Worm (Caenorhabditis elegans) whole organism, L1 larva: ENCODE data around the gene pros-1.
A peak's percentile ranks its signal among the peaks of the same experiment; 100 is the strongest.

Source experiments
- C16A3.4 ChIP-seq: fragments of 150-350 bp; optimal IDR thresholded peaks from 2 replicates; lab custom pipeline; 2014; ENCODE audit warnings: missing biosample characterization, missing genetic modification characterization
- F16B12.6 ChIP-seq: fragments of 150-350 bp; optimal IDR thresholded peaks from 2 replicates; lab custom pipeline; 2014; ENCODE audit warnings: missing biosample characterization, missing genetic modification characterization
- aly-2 ChIP-seq: fragments of 150-350 bp; optimal IDR thresholded peaks from 2 replicates; lab custom pipeline; 2014; ENCODE audit warnings: missing biosample characterization, missing genetic modification characterization
- ama-1 ChIP-seq: fragments of 150-350 bp; optimal IDR thresholded peaks from 2 replicates; lab custom pipeline; 2014
- blmp-1 ChIP-seq: fragments of 150-350 bp; optimal IDR thresholded peaks from 2 replicates; lab custom pipeline; 2014; ENCODE audit warnings: missing biosample characterization, missing genetic modification characterization
- ceh-8 ChIP-seq: fragments of 200-800 bp; sonication (Bioruptor generic); optimal IDR thresholded peaks from 2 replicates; lab custom pipeline; 2018; ENCODE audit warnings: mild to moderate bottlenecking, missing genetic modification characterization, moderate library complexity, missing compliant biosample characterization
- ceh-82 ChIP-seq, 3 experiments: fragments of 150-350 bp in 1 of 3; sonication (generic microtip) in 2 of 3; optimal IDR thresholded peaks; 2 replicates each; lab custom pipeline; 2014 to 2017; ENCODE audit warnings: missing biosample characterization in 3 of 3, missing genetic modification characterization in 3 of 3
- ceh-88 ChIP-seq: fragments of 200-800 bp; sonication (Bioruptor generic); IDR thresholded peaks from 2 replicates; pipeline ENCODE4 v1.3.6; 2022; ENCODE audit warnings: missing genetic modification characterization, missing compliant biosample characterization
- ceh-90 ChIP-seq: sonication (generic microtip); optimal IDR thresholded peaks from 2 replicates; lab custom pipeline; 2016; ENCODE audit warnings: missing genetic modification characterization, missing compliant biosample characterization
- efl-1 ChIP-seq, 4 experiments: fragments of 150-350 bp; optimal IDR thresholded peaks in 3 of 4; peaks in 1 of 4; 1 replicate in 1 of 4; 2 replicates in 3 of 4; lab custom pipeline; 2014; ENCODE audit warnings: missing biosample characterization in 2 of 4, missing genetic modification characterization in 2 of 4, missing genetic modification reagents in 2 of 4
- efl-3 ChIP-seq: fragments of 200-800 bp; sonication (Bioruptor generic); optimal IDR thresholded peaks from 2 replicates; lab custom pipeline; 2018; ENCODE audit warnings: mild to moderate bottlenecking, missing genetic modification characterization, missing compliant biosample characterization
- egl-13 ChIP-seq: sonication (generic microtip); optimal IDR thresholded peaks from 2 replicates; lab custom pipeline; 2016; ENCODE audit warnings: missing genotype, missing genetic modification reagents, missing genetic modification characterization, missing compliant biosample characterization
- egl-27 ChIP-seq, 2 experiments: fragments of 150-350 bp in 1 of 2; sonication (generic microtip); optimal IDR thresholded peaks; 3 replicates each; lab custom pipeline; 2017 to 2018; ENCODE audit warnings: missing biosample characterization in 2 of 2, missing genetic modification characterization in 2 of 2, missing genetic modification reagents in 2 of 2
- elt-2 ChIP-seq: sonication (generic microtip); optimal IDR thresholded peaks from 2 replicates; lab custom pipeline; 2016; ENCODE audit warnings: missing genetic modification characterization, mild to moderate bottlenecking, inconsistent platforms, missing compliant biosample characterization, missing genetic modification reagents
- elt-3 ChIP-seq, 6 experiments: fragments of 150-350 bp in 1 of 6; sonication (generic microtip); optimal IDR thresholded peaks; 2 replicates each; lab custom pipeline; 2017 to 2018; ENCODE audit warnings: missing biosample characterization in 6 of 6, missing genetic modification characterization in 6 of 6, inconsistent platforms in 1 of 6
- ets-5 ChIP-seq: fragments of 200-800 bp; sonication (Bioruptor generic); IDR thresholded peaks from 2 replicates; pipeline ENCODE4 v1.3.6; 2022; ENCODE audit warnings: missing genetic modification characterization, missing compliant biosample characterization
- fkh-10 ChIP-seq: sonication (generic microtip); optimal IDR thresholded peaks from 2 replicates; lab custom pipeline; 2017; ENCODE audit warnings: missing biosample characterization, missing genetic modification reagents, missing genetic modification characterization
- fkh-4 ChIP-seq: sonication (generic microtip); optimal IDR thresholded peaks from 2 replicates; lab custom pipeline; 2016; ENCODE audit warnings: missing compliant biosample characterization, missing genetic modification characterization, borderline replicate concordance
- fkh-8 ChIP-seq: sonication (generic microtip); optimal IDR thresholded peaks from 2 replicates; lab custom pipeline; 2016; ENCODE audit warnings: mild to moderate bottlenecking, missing genetic modification characterization, missing compliant biosample characterization
- fos-1 ChIP-seq: fragments of 150-350 bp; optimal IDR thresholded peaks from 2 replicates; lab custom pipeline; 2014; ENCODE audit warnings: missing biosample characterization, missing genetic modification characterization
- grh-1 ChIP-seq: fragments of 200-800 bp; sonication (Bioruptor generic); IDR thresholded peaks from 2 replicates; pipeline ENCODE4 v1.3.6; 2022; ENCODE audit warnings: missing genetic modification reagents, missing genetic modification characterization, missing compliant biosample characterization
- hlh-4 ChIP-seq: sonication (generic microtip); optimal IDR thresholded peaks from 2 replicates; lab custom pipeline; 2016; ENCODE audit warnings: mild to moderate bottlenecking, missing genetic modification characterization, missing compliant biosample characterization
- jun-1 ChIP-seq: fragments of 150-350 bp; optimal IDR thresholded peaks from 2 replicates; lab custom pipeline; 2014; ENCODE audit warnings: missing biosample characterization, missing genetic modification reagents, missing genetic modification characterization
- lin-13 ChIP-seq: fragments of 150-350 bp; optimal IDR thresholded peaks from 2 replicates; lab custom pipeline; 2014; ENCODE audit warnings: missing biosample characterization, missing genetic modification reagents, missing genetic modification characterization
- lin-15B ChIP-seq: fragments of 150-350 bp; sonication (generic microtip); optimal IDR thresholded peaks from 3 replicates; lab custom pipeline; 2014; ENCODE audit warnings: missing biosample characterization, missing genetic modification characterization
- lin-39 ChIP-seq: fragments of 150-350 bp; optimal IDR thresholded peaks from 2 replicates; lab custom pipeline; 2014; ENCODE audit warnings: missing biosample characterization, missing genetic modification reagents, missing genetic modification characterization
- mab-9 ChIP-seq: fragments of 200-800 bp; sonication (Bioruptor generic); IDR thresholded peaks from 2 replicates; pipeline ENCODE4 v1.3.6; 2022; ENCODE audit warnings: missing genetic modification reagents, missing genetic modification characterization, missing compliant biosample characterization
- mef-2 ChIP-seq: fragments of 150-350 bp; optimal IDR thresholded peaks from 2 replicates; lab custom pipeline; 2014; ENCODE audit warnings: missing biosample characterization, missing genetic modification characterization
- nhr-11 ChIP-seq: fragments of 150-350 bp; optimal IDR thresholded peaks from 2 replicates; lab custom pipeline; 2014; ENCODE audit warnings: missing biosample characterization, missing genetic modification characterization
- nhr-20 ChIP-seq: sonication (generic microtip); optimal IDR thresholded peaks from 2 replicates; lab custom pipeline; 2016; ENCODE audit warnings: mild to moderate bottlenecking, missing genetic modification characterization, missing compliant biosample characterization
- nhr-28 ChIP-seq: fragments of 150-350 bp; optimal IDR thresholded peaks from 2 replicates; lab custom pipeline; 2014; ENCODE audit warnings: missing biosample characterization, missing genetic modification characterization
- nhr-71 ChIP-seq: sonication (generic microtip); optimal IDR thresholded peaks from 2 replicates; lab custom pipeline; 2016; ENCODE audit warnings: mild to moderate bottlenecking, missing genetic modification characterization, moderate library complexity, missing compliant biosample characterization
- nhr-84 ChIP-seq: sonication (generic microtip); optimal IDR thresholded peaks from 2 replicates; lab custom pipeline; 2017; ENCODE audit warnings: missing biosample characterization, missing genetic modification characterization
- nhr-85 ChIP-seq: sonication (generic microtip); peaks from one replicate; lab custom pipeline; 2016; ENCODE audit warnings: missing genetic modification characterization, inconsistent platforms, missing compliant biosample characterization
- nhr-90 ChIP-seq: sonication (generic microtip); optimal IDR thresholded peaks from 2 replicates; lab custom pipeline; 2016; ENCODE audit warnings: mild to moderate bottlenecking, missing genetic modification characterization, missing compliant biosample characterization; ENCODE audit not compliant: poor library complexity
- pag-3 ChIP-seq: sonication (generic microtip); optimal IDR thresholded peaks from 2 replicates; lab custom pipeline; 2017; ENCODE audit warnings: missing genetic modification characterization, mild to moderate bottlenecking, missing compliant biosample characterization, antibody characterized with exemption, borderline replicate concordance; ENCODE audit not compliant: insufficient read depth
- skn-1 ChIP-seq: fragments of 150-350 bp; optimal IDR thresholded peaks from 2 replicates; lab custom pipeline; 2014; ENCODE audit warnings: missing biosample characterization, missing genetic modification characterization
- snu-23 ChIP-seq: sonication (generic microtip); optimal IDR thresholded peaks from 2 replicates; lab custom pipeline; 2016; ENCODE audit warnings: missing genetic modification characterization, missing compliant biosample characterization
- sptf-1 ChIP-seq: fragments of 150-350 bp; optimal IDR thresholded peaks from 2 replicates; lab custom pipeline; 2014; ENCODE audit warnings: missing biosample characterization, missing genetic modification characterization
- sup-37 ChIP-seq: fragments of 200-800 bp; sonication (Bioruptor generic); optimal IDR thresholded peaks from 2 replicates; lab custom pipeline; 2018; ENCODE audit warnings: mild to moderate bottlenecking, missing genetic modification characterization, missing compliant biosample characterization
- tbx-2 ChIP-seq: sonication (generic microtip); optimal IDR thresholded peaks from 2 replicates; lab custom pipeline; 2016; ENCODE audit warnings: missing genetic modification characterization, missing compliant biosample characterization
- unc-30 ChIP-seq: sonication (generic microtip); optimal IDR thresholded peaks from 2 replicates; lab custom pipeline; 2017; ENCODE audit warnings: missing biosample characterization, missing genetic modification characterization
- unc-62 ChIP-seq: fragments of 150-350 bp; optimal IDR thresholded peaks from 2 replicates; lab custom pipeline; 2014; ENCODE audit warnings: missing biosample characterization, missing genetic modification reagents, missing genetic modification characterization
- unc-86 ChIP-seq: sonication (generic microtip); optimal IDR thresholded peaks from 2 replicates; lab custom pipeline; 2016; ENCODE audit warnings: missing genetic modification characterization, missing compliant biosample characterization
- vab-15 ChIP-seq: sonication (generic microtip); optimal IDR thresholded peaks from 2 replicates; lab custom pipeline; 2017; ENCODE audit warnings: missing genotype, mild to moderate bottlenecking, missing genetic modification characterization, missing compliant biosample characterization
- xbp-1 ChIP-seq: sonication (generic microtip); optimal IDR thresholded peaks from 2 replicates; lab custom pipeline; 2016; ENCODE audit warnings: missing genetic modification characterization, missing compliant biosample characterization
- ztf-11 ChIP-seq, 2 experiments: sonication (generic microtip); optimal IDR thresholded peaks; 2 replicates each; lab custom pipeline; 2016 to 2017; ENCODE audit warnings: missing genetic modification characterization in 2 of 2, missing biosample characterization in 1 of 2, missing compliant biosample characterization in 1 of 2

pros-1 gene

DNA sequence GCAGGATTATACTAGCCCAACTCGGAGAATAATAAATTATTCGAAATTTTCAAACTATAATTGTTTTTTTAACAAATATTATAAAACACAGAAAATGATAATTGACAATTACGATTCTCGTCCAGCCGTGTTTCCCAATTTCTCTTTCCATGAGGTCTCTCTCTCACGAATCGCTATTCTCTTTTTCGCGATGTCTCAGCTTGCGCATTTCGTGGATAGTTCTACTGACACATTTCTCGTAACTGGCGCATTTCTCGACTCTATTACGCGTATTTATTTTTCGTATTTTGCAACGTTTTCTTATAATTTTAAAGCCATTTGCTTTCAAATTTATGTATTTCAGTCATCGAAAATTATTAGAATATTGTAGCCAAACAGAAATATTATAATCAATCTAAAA, 23.3 kb upstream of the pros-1 start (continued):
- TF ChIP-seq unc-86 (tag; lab: Kevin White, UChicago) (peak; percentile 94), efl-3 (GFP tag; lab: Kevin White, UChicago) (no peak), fos-1 (tag; lab: Kevin White, UChicago) (peak; percentile 98), vab-15 (tag; lab: Kevin White, UChicago) (peak; percentile 99), nhr-84 (no peak), nhr-85 (tag; lab: Kevin White, UChicago) (peak; percentile 95), F16B12.6 (peak; percentile 80), lin-15B (peak; percentile 98), ama-1 (lab: Kevin White, UChicago) (no peak), nhr-28 (no peak), egl-13 (tag; lab: Kevin White, UChicago) (peak; percentile 86), nhr-71 (tag; lab: Kevin White, UChicago) (peak; percentile 98), hlh-4 (tag; lab: Kevin White, UChicago) (no peak)
- TF ChIP-seq, all 84 proteins: peak for 70

ce11 chrIII:8044187-8044586, 22.9 kb upstream of the pros-1 start, which contains the start of gene K12H4.5:
Gene K12H4.5, plus strand, starts transcription at chrIII:8044487.
- no peak for TF ChIP-seq grh-1 (GFP tag; lab: Robert Waterston, UW)
- no peak for TF ChIP-seq elt-2 (tag; lab: Kevin White, UChicago)
- TF ChIP-seq pag-3, result no peak
- TF ChIP-seq egl-27 (tag; optimal IDR thresholded peaks at IDR 0.05; lab: Kevin White, UChicago), result no peak
- TF ChIP-seq nhr-85 (tag; lab: Kevin White, UChicago), result no peak
- TF ChIP-seq efl-1 (optimal IDR thresholded peaks at IDR 0.05; lab: Kevin White, UChicago), result no peak
- TF ChIP-seq efl-1 (GFP tag; optimal IDR thresholded peaks at IDR 0.05 in 1 of 2; lab: Kevin White, UChicago), result no peak
- TF ChIP-seq unc-62 (GFP tag; lab: Kevin White, UChicago), result no peak
- no peak for TF ChIP-seq nhr-11 (tag; lab: Kevin White, UChicago)
- no peak for TF ChIP-seq ceh-82 (tag; optimal IDR thresholded peaks at IDR 0.05; lab: Kevin White, UChicago)
- TF ChIP-seq sptf-1 (tag; lab: Kevin White, UChicago), result no peak
- TF ChIP-seq sup-37 (GFP tag; lab: Kevin White, UChicago), result no peak
- TF ChIP-seq lin-39 (tag; lab: Kevin White, UChicago), result no peak
- TF ChIP-seq fkh-4, result no peak
- no peak for TF ChIP-seq snu-23 (GFP tag; lab: Kevin White, UChicago)
- TF ChIP-seq unc-86 (tag; lab: Kevin White, UChicago), result no peak
- no peak for TF ChIP-seq jun-1 (tag; lab: Kevin White, UChicago)
- TF ChIP-seq ama-1 (lab: Kevin White, UChicago), result no peak

DNA sequence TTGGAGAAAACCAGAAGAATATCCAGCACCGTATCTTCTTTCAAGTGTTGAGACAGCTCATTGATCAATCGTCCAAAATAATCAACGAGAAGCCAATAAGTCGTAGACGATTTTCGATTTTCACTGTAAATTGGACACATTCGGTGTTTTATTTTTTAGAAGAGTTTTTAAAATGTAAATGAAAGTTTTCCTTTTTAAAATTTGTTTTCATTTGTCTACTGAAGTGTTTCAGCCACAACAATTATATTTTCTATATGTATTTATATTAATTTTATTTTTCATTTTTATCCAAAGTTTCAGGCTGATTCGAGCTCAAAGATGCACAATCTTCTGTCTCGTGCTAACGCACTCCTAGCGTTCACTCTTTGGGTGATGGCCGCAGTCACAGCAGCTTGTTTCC, 22.4 kb upstream of the pros-1 start, which contains the start of gene spcs-3:
Gene spcs-3 (plus strand): TSS at position 301 of the 400 bp plus-strand sequence.
- TF ChIP-seq ceh-8 (GFP tag; lab: Kevin White, UChicago), result no peak
- no peak for TF ChIP-seq nhr-90 (tag; lab: Kevin White, UChicago)
- no peak for TF ChIP-seq fkh-8 (tag; lab: Kevin White, UChicago)
- no peak for TF ChIP-seq lin-39 (tag; lab: Kevin White, UChicago)
- TF ChIP-seq ets-5 (GFP tag; lab: Robert Waterston, UW), result no peak
- TF ChIP-seq unc-30 (tag; lab: Kevin White, UChicago), result no peak
- no peak for TF ChIP-seq egl-13 (tag; lab: Kevin White, UChicago)
- no peak for TF ChIP-seq C16A3.4 (tag; lab: Kevin White, UChicago)
- no peak for TF ChIP-seq nhr-71 (tag; lab: Kevin White, UChicago)
- TF ChIP-seq mab-9, result no peak
- TF ChIP-seq nhr-20, result no peak
- TF ChIP-seq skn-1 (tag; lab: Kevin White, UChicago), result no peak
- no peak for TF ChIP-seq nhr-11 (tag; lab: Kevin White, UChicago)

- TF ChIP-seq ztf-11 (tag; optimal IDR thresholded peaks at IDR 0.05; lab: Kevin White, UChicago), result no peak
- no peak for TF ChIP-seq grh-1 (GFP tag; lab: Robert Waterston, UW)
- no peak for TF ChIP-seq ets-5 (GFP tag; lab: Robert Waterston, UW)
- TF ChIP-seq blmp-1 (tag; lab: Kevin White, UChicago), result no peak
- TF ChIP-seq xbp-1 (tag; lab: Kevin White, UChicago), result no peak
- TF ChIP-seq elt-2 (tag; lab: Kevin White, UChicago), result no peak
- TF ChIP-seq lin-13, result no peak
- no peak for TF ChIP-seq ceh-88 (GFP tag; lab: Robert Waterston, UW)
- no peak for TF ChIP-seq mef-2 (tag; lab: Kevin White, UChicago)
- TF ChIP-seq pag-3, result no peak
- no peak for TF ChIP-seq ceh-90 (tag; lab: Kevin White, UChicago)
- no peak for TF ChIP-seq tbx-2 (tag; lab: Kevin White, UChicago)
- no peak for TF ChIP-seq aly-2 (tag; lab: Kevin White, UChicago)
- TF ChIP-seq fkh-10 (GFP tag; lab: Kevin White, UChicago), result no peak
- TF ChIP-seq ceh-82 (tag; optimal IDR thresholded peaks at IDR 0.05; lab: Kevin White, UChicago), result no peak
- no peak for TF ChIP-seq vab-15 (tag; lab: Kevin White, UChicago)
- TF ChIP-seq ama-1 (lab: Kevin White, UChicago), result no peak
- no peak for TF ChIP-seq elt-3 (tag; optimal IDR thresholded peaks at IDR 0.05; lab: Kevin White, UChicago)
Observed at ce11 chrIII:8045734-8046133, 21.4 kb upstream of the pros-1 start, which contains the start of gene K12H4.3. Gene K12H4.3, plus strand, starts transcription at chrIII:8046034.
